Worm (Caenorhabditis elegans) whole organism, young adult: Measurements from ENCODE around the gene T06A1.5.

Experiments
- D2030.7 ChIP-seq: fragments of 200-800 bp; sonication (Bioruptor generic); IDR thresholded peaks from 2 replicates; pipeline ENCODE4 v1.3.6; 2022; ENCODE audit warnings: missing genetic modification reagents, missing genetic modification characterization, missing compliant biosample characterization
- F37B4.10 ChIP-seq: fragments of 200-800 bp; sonication (Bioruptor generic); IDR thresholded peaks from 2 replicates; pipeline ENCODE4 v1.3.6; 2022; ENCODE audit warnings: missing genetic modification characterization, missing compliant biosample characterization
- F55B11.4 ChIP-seq: sonication (generic microtip); optimal IDR thresholded peaks from 2 replicates; lab custom pipeline; 2016; ENCODE audit warnings: missing compliant biosample characterization, missing genetic modification characterization, borderline replicate concordance; ENCODE audit not compliant: insufficient read depth
- K11D2.4 ChIP-seq: fragments of 200-800 bp; sonication (Bioruptor generic); IDR thresholded peaks from 2 replicates; pipeline ENCODE4 v1.3.6; 2022; ENCODE audit warnings: missing genetic modification reagents, missing genetic modification characterization, missing compliant biosample characterization
- T26A5.8 ChIP-seq: sonication (generic microtip); optimal IDR thresholded peaks from 2 replicates; lab custom pipeline; 2016; ENCODE audit warnings: missing genetic modification characterization, missing compliant biosample characterization
- ZK185.1 ChIP-seq: sonication (generic microtip); optimal IDR thresholded peaks from 2 replicates; lab custom pipeline; 2016; ENCODE audit warnings: mild to moderate bottlenecking, missing genetic modification characterization, missing compliant biosample characterization; ENCODE audit not compliant: poor library complexity, severe bottlenecking
- ama-1 ChIP-seq, 3 experiments: fragments of 150-350 bp in 1 of 3; sonication (generic microtip) in 2 of 3; optimal IDR thresholded peaks; 2 replicates each; lab custom pipeline; 2014 to 2018; ENCODE audit warnings: missing biosample characterization in 2 of 3, missing genetic modification characterization in 2 of 3, missing genetic modification reagents in 2 of 3
- aptf-3 ChIP-seq: fragments of 200-800 bp; sonication (Bioruptor generic); IDR thresholded peaks from 2 replicates; pipeline ENCODE4 v1.3.6; 2022; ENCODE audit warnings: missing genetic modification characterization, missing compliant biosample characterization
- athp-1 ChIP-seq: sonication (generic microtip); optimal IDR thresholded peaks from 2 replicates; lab custom pipeline; 2017; ENCODE audit warnings: mild to moderate bottlenecking, missing genetic modification characterization, missing compliant biosample characterization
- attf-5 ChIP-seq: fragments of 200-800 bp; sonication (Bioruptor generic); optimal IDR thresholded peaks from 2 replicates; lab custom pipeline; 2018; ENCODE audit warnings: mild to moderate bottlenecking, missing genetic modification characterization, missing compliant biosample characterization
- ceh-40 ChIP-seq: fragments of 200-800 bp; sonication (Bioruptor generic); IDR thresholded peaks from 2 replicates; pipeline ENCODE4 v1.3.6; 2022; ENCODE audit warnings: missing genetic modification characterization, missing compliant biosample characterization
- ceh-91 ChIP-seq: fragments of 200-800 bp; sonication (Bioruptor generic); IDR thresholded peaks from 2 replicates; pipeline ENCODE4 v1.3.6; 2022; ENCODE audit warnings: missing genetic modification reagents, missing genetic modification characterization, missing compliant biosample characterization
- dpl-1 ChIP-seq: fragments of 150-350 bp; optimal IDR thresholded peaks from 2 replicates; lab custom pipeline; 2014; ENCODE audit warnings: missing biosample characterization, missing genetic modification reagents, missing genetic modification characterization
- egl-18 ChIP-seq: fragments of 200-800 bp; sonication (Bioruptor generic); IDR thresholded peaks from 2 replicates; pipeline ENCODE4 v1.3.6; 2022; ENCODE audit warnings: missing genetic modification reagents, missing genetic modification characterization, missing compliant biosample characterization
- ets-4 ChIP-seq: fragments of 200-800 bp; sonication (Bioruptor generic); optimal IDR thresholded peaks from 2 replicates; lab custom pipeline; 2018; ENCODE audit warnings: mild to moderate bottlenecking, missing genetic modification characterization, missing compliant biosample characterization
- fkh-3 ChIP-seq: sonication (generic microtip); optimal IDR thresholded peaks from 2 replicates; lab custom pipeline; 2016; ENCODE audit warnings: mild to moderate bottlenecking, missing genetic modification characterization, missing compliant biosample characterization
- gei-17 ChIP-seq: fragments of 200-800 bp; sonication (Bioruptor generic); optimal IDR thresholded peaks from 2 replicates; lab custom pipeline; 2018; ENCODE audit warnings: mild to moderate bottlenecking, missing genetic modification characterization, missing compliant biosample characterization
- him-1 ChIP-seq: sonication (generic microtip); optimal IDR thresholded peaks from 2 replicates; lab custom pipeline; 2016; ENCODE audit warnings: missing genotype, missing genetic modification reagents, missing genetic modification characterization, missing compliant biosample characterization
- hmg-1.2 ChIP-seq: fragments of 200-800 bp; sonication (Bioruptor generic); IDR thresholded peaks from 2 replicates; pipeline ENCODE4 v1.3.6; 2022; ENCODE audit warnings: missing genetic modification reagents, missing genetic modification characterization, missing compliant biosample characterization
- hmg-20 ChIP-seq: fragments of 200-800 bp; sonication (Bioruptor generic); IDR thresholded peaks from 2 replicates; pipeline ENCODE4 v1.3.6; 2022; ENCODE audit warnings: missing genetic modification reagents, missing genetic modification characterization, missing compliant biosample characterization
- hrde-1 ChIP-seq: sonication (generic microtip); optimal IDR thresholded peaks from 2 replicates; lab custom pipeline; 2016; ENCODE audit warnings: missing genetic modification characterization, mild to moderate bottlenecking, missing compliant biosample characterization, moderate library complexity, missing genotype, missing genetic modification reagents, borderline replicate concordance
- hsf-1 ChIP-seq: fragments of 200-800 bp; sonication (Bioruptor generic); IDR thresholded peaks from 2 replicates; pipeline ENCODE4 v1.3.6; 2022; ENCODE audit warnings: missing genetic modification reagents, missing genetic modification characterization, missing compliant biosample characterization
- lin-26 ChIP-seq: fragments of 200-800 bp; sonication (Bioruptor generic); IDR thresholded peaks from 2 replicates; pipeline ENCODE4 v1.3.6; 2022; ENCODE audit warnings: missing genetic modification reagents, missing genetic modification characterization, missing compliant biosample characterization
- lin-35 ChIP-seq, 3 experiments: fragments of 150-350 bp in 2 of 3; sonication (generic microtip) in 1 of 3; optimal IDR thresholded peaks; 2 replicates each; lab custom pipeline; 2014 to 2018; ENCODE audit warnings: missing biosample characterization in 3 of 3, missing genetic modification characterization in 3 of 3, missing genetic modification reagents in 3 of 3
- madf-6 ChIP-seq: fragments of 200-800 bp; sonication (Bioruptor generic); IDR thresholded peaks from 2 replicates; pipeline ENCODE4 v1.3.6; 2022; ENCODE audit warnings: missing genetic modification reagents, missing genetic modification characterization, missing compliant biosample characterization
- nhr-27 ChIP-seq: fragments of 200-800 bp; sonication (Bioruptor generic); optimal IDR thresholded peaks from 2 replicates; lab custom pipeline; 2018; ENCODE audit warnings: mild to moderate bottlenecking, missing genetic modification characterization, moderate library complexity, missing compliant biosample characterization
- rcor-1 ChIP-seq: fragments of 200-800 bp; sonication (Bioruptor generic); IDR thresholded peaks from 2 replicates; pipeline ENCODE4 v1.3.6; 2022; ENCODE audit warnings: missing genetic modification reagents, missing genetic modification characterization, missing compliant biosample characterization
- rec-8 ChIP-seq, 2 experiments: sonication (generic microtip); optimal IDR thresholded peaks; 2 replicates each; lab custom pipeline; 2016; ENCODE audit warnings: mild to moderate bottlenecking in 2 of 2, missing genetic modification characterization in 2 of 2, missing genetic modification reagents in 2 of 2, missing genotype in 2 of 2, missing biosample characterization in 1 of 2, missing compliant biosample characterization in 1 of 2, moderate library complexity in 1 of 2
- repo-1 ChIP-seq: sonication (generic microtip); optimal IDR thresholded peaks from 2 replicates; lab custom pipeline; 2017; ENCODE audit warnings: mild to moderate bottlenecking, missing genetic modification characterization, missing compliant biosample characterization
- sdz-38 ChIP-seq: sonication (generic microtip); optimal IDR thresholded peaks from 2 replicates; lab custom pipeline; 2016; ENCODE audit warnings: missing genotype, missing genetic modification characterization, missing compliant biosample characterization
- snpc-4 ChIP-seq, 5 experiments: fragments of 150-350 bp in 1 of 5; sonication (generic microtip) in 4 of 5; optimal IDR thresholded peaks; 2 replicates each; lab custom pipeline; 2014 to 2018; ENCODE audit warnings: missing genetic modification characterization in 5 of 5, missing biosample characterization in 3 of 5, antibody characterized with exemption in 2 of 5, mild to moderate bottlenecking in 2 of 5, missing compliant biosample characterization in 2 of 5, missing genotype in 2 of 5, moderate library complexity in 2 of 5, missing genetic modification reagents in 1 of 5
- xnd-1 ChIP-seq: sonication (generic microtip); optimal IDR thresholded peaks from 2 replicates; lab custom pipeline; 2016; ENCODE audit warnings: missing genotype, missing genetic modification reagents, missing genetic modification characterization, missing compliant biosample characterization
- ztf-18 ChIP-seq: sonication (generic microtip); optimal IDR thresholded peaks from 2 replicates; lab custom pipeline; 2016; ENCODE audit warnings: missing genotype, mild to moderate bottlenecking, missing genetic modification characterization, missing compliant biosample characterization
- ztf-25 ChIP-seq: fragments of 200-800 bp; sonication (Bioruptor generic); IDR thresholded peaks from 2 replicates; pipeline ENCODE4 v1.3.6; 2022; ENCODE audit warnings: missing genetic modification reagents, missing genetic modification characterization, missing compliant biosample characterization
- ztf-28 ChIP-seq: fragments of 200-800 bp; sonication (Bioruptor generic); IDR thresholded peaks from 2 replicates; pipeline ENCODE4 v1.3.6; 2022; ENCODE audit warnings: missing genetic modification reagents, missing genetic modification characterization, missing compliant biosample characterization
- ztf-6 ChIP-seq: fragments of 200-800 bp; sonication (Bioruptor generic); IDR thresholded peaks from 2 replicates; pipeline ENCODE4 v1.3.6; 2022; ENCODE audit warnings: missing genetic modification reagents, missing genetic modification characterization, missing compliant biosample characterization

Gene T06A1.5

DNA sequence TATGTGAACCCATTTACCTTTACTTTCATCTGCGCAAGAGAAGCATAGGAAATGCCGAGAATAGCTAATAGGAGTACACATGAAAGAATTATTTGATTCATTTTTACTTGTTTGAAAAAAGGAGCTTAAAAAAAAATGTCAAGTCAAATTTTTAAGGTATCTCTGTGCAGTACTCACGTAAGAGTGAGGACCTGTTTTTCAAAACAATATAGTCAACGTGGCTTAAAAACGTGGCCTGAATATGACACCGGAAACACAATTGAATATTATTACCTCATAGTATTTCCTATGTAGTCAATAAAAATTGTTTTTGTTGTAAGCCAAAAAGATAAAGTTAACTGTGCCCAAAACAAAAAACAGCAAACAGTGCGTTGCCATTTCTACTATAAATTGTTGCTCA is 6.9 kb upstream of the T06A1.5 start, which contains the start of gene Y32G9A.12:
Y32G9A.12 (minus strand) TSS at position 101 of the 400 bp plus-strand sequence.
- TF ChIP-seq snpc-4 (GFP tag; optimal IDR thresholded peaks at IDR 0.05; lab: Kevin White, UChicago) (no peak), snpc-4 (tag; optimal IDR thresholded peaks at IDR 0.05; lab: Kevin White, UChicago) (no peak), xnd-1 (tag; lab: Kevin White, UChicago) (no peak), F37B4.10 (GFP tag; lab: Robert Waterston, UW) (no peak), hmg-20 (GFP tag; lab: Robert Waterston, UW) (no peak), egl-18 (GFP tag; lab: Robert Waterston, UW) (no peak), T26A5.8 (tag; lab: Kevin White, UChicago) (no peak), ZK185.1 (tag; lab: Kevin White, UChicago) (no peak), ztf-18 (tag; lab: Kevin White, UChicago) (no peak), attf-5 (GFP tag; lab: Kevin White, UChicago) (no peak), aptf-3 (no peak), F55B11.4 (tag; lab: Kevin White, UChicago) (no peak), D2030.7 (GFP tag; lab: Robert Waterston, UW) (no peak), hsf-1 (no peak)

DNA sequence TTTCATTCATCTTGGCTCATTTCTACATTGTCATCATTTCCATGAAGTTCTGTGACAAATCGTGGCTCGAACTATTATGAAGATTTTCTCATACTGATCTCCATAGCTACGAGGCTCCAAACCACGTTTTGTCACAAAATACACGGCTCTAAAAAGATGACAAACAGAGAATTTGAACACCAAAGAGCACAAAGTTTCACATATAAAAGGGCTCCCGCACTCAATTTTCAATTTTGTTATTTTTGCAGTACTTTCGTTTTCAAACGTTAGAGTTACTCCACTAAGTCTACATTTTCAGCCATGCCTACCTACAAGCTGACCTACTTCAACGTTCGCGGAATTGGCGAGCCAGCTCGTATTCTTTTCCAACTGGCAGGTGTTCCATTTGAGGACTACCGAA is 5.7 kb upstream of the T06A1.5 start, which contains the start of gene gst-37:
gst-37 (plus strand) TSS at position 301 of the 400 bp plus-strand sequence.
- TF ChIP-seq lin-35 (GFP tag; optimal IDR thresholded peaks at IDR 0.05; lab: Kevin White, UChicago) (no peak), athp-1 (tag; lab: Kevin White, UChicago) (no peak), ceh-40 (GFP tag; lab: Robert Waterston, UW) (no peak), ztf-25 (GFP tag; lab: Robert Waterston, UW) (no peak), aptf-3 (no peak), ztf-6 (GFP tag; lab: Robert Waterston, UW) (no peak), repo-1 (tag; lab: Kevin White, UChicago) (no peak), rec-8 (tag; optimal IDR thresholded peaks at IDR 0.05; lab: Kevin White, UChicago) (no peak), ztf-28 (GFP tag; lab: Robert Waterston, UW) (no peak), him-1 (no peak)

DNA sequence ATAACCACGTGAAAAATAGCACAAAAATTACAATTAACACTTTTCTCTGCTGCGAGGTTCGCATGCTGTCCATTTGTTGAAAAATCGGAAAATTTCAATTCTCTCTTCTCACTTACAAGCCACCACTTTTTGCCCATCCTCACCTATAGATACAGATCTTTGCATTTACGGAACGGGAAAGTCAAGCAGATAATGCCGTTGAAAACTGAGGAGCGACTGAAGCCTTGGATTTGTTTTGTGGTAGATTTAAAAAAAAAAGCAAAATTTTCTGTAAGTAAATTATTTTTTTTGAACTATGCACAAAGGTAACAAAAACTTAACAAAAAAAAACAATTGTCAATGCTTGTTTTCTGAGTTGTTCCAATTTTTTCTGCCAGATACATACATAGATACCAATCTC is 1.5 kb upstream of the T06A1.5 start, which contains the start of gene T06A1.1:
T06A1.1 (minus strand) TSS at position 101 of the 400 bp plus-strand sequence.
- no peak for TF ChIP-seq madf-6
- TF ChIP-seq nhr-27 = no peak
- no peak for TF ChIP-seq hmg-1.2 (GFP tag; lab: Robert Waterston, UW)
- TF ChIP-seq hrde-1 (tag; lab: Kevin White, UChicago) = no peak
- TF ChIP-seq fkh-3 (tag; lab: Kevin White, UChicago) = no peak
- TF ChIP-seq lin-26 = no peak
- TF ChIP-seq ceh-40 (GFP tag; lab: Robert Waterston, UW) = no peak
- no peak for TF ChIP-seq ceh-91 (GFP tag; lab: Robert Waterston, UW)
- no peak for TF ChIP-seq dpl-1 (GFP tag; lab: Kevin White, UChicago)
- TF ChIP-seq ama-1 (optimal IDR thresholded peaks at IDR 0.05; lab: Kevin White, UChicago) = no peak
- no peak for TF ChIP-seq ama-1 (GFP tag; optimal IDR thresholded peaks at IDR 0.05; lab: Kevin White, UChicago)
- TF ChIP-seq K11D2.4 (GFP tag; lab: Robert Waterston, UW) = no peak
- TF ChIP-seq sdz-38 (tag; lab: Kevin White, UChicago) = no peak
- TF ChIP-seq ets-4 = no peak
- TF ChIP-seq gei-17 (GFP tag; lab: Kevin White, UChicago) = no peak
- TF ChIP-seq rcor-1 (GFP tag; lab: Robert Waterston, UW) = no peak
- no peak for TF ChIP-seq lin-35 (GFP tag; optimal IDR thresholded peaks at IDR 0.05; lab: Kevin White, UChicago)
- TF ChIP-seq, all 124 proteins: peak for 0
